Fruit fly (Drosophila melanogaster): ENCODE results near the gene CG32206.

DNA sequence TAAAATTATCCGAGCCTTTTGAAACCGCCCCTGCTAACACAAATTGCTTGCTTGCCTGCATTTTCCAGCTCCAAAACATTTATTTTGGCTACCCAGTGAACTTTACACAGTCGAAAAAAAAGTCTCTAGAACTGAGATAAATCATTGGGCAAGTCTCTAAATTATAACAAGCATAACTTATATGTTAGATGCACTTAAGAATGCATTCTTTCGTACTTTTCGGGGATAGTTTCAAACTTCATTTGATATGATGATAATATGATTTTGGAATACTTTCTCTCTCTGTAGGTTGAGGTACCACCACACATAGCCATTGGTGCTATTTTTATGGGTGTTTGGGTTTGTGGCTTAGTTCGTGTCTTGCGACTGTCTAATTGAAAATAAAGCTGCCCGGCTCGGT is 97.8 kb downstream of the CG32206 start:
- TF ChIP-seq Hr38 (GFP tag; optimal IDR thresholded peaks at IDR 0.05) = peak; percentile 25
- TF ChIP-seq lz (GFP tag; optimal IDR thresholded peaks at IDR 0.05) = peak; percentile 15
- TF ChIP-seq CG16779 (tag; optimal IDR thresholded peaks at IDR 0.05) = peak; percentile 38
- peak; percentile 91 for TF ChIP-seq Lpt (GFP tag; optimal IDR thresholded peaks at IDR 0.05)
- TF ChIP-seq CG4318 (GFP tag; optimal IDR thresholded peaks at IDR 0.05) = peak; percentile 65
- TF ChIP-seq cyc (GFP tag; optimal IDR thresholded peaks at IDR 0.05) = no peak
- TF ChIP-seq CG6163 (GFP tag; IDR thresholded peaks at IDR 0.05) = peak; percentile 94
- TF ChIP-seq CG8119 (GFP tag; IDR thresholded peaks at IDR 0.05) = peak; percentile 88
- TF ChIP-seq eg (GFP tag; IDR thresholded peaks at IDR 0.05) = peak; percentile 93
- peak; percentile 16 for TF ChIP-seq CG34406 (GFP tag; optimal IDR thresholded peaks at IDR 0.05)
- no peak for TF ChIP-seq CG9139 (GFP tag; optimal IDR thresholded peaks at IDR 0.05)
- no peak for TF ChIP-seq Eip93F (GFP tag; optimal IDR thresholded peaks at IDR 0.05)
- no peak for TF ChIP-seq CG10669 (GFP tag; optimal IDR thresholded peaks at IDR 0.05)
- no peak for TF ChIP-seq CG1621 (tag; optimal IDR thresholded peaks at IDR 0.05)

Measured in whole organism, prepupa.